Comparison of ENCODE assay signal across 4 fruit fly cellular contexts in the genomic region with DNA sequence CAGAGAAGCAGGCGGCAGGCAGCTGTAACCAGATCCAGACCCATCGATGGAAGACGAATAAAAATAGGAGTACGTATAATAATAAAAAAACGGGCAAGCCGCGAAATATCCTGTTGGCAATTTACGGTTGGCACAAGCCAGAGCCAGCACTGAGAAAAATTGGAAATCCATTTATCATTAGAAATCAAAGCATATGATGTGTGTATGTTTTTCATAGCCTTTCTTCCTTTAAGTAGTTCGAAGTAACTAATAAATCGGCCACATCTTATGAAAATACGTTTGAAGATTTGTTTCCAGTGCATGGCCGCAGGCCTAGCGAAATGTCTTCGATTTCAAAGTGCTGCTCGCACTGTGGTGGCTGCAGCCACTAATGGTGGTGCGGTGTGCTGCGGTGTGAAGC.
A peak's percentile ranks its signal among the peaks of the same experiment; 100 is the strongest.
TF ChIP-seq lines count a peak whose summit lies in the region.

No protein-coding gene starts in this region.

- TF ChIP-seq CTCF in whole organism, embryonic (GFP tag; optimal IDR thresholded peaks at IDR 0.05; lab: Kevin White, UChicago) = no peak

TF ChIP-seq in whole organism, embryonic, 481 proteins besides CTCF, POLR2A, EP300 and RAD21 (continues in another document):
- TF ChIP-seq croc (GFP tag; conservative IDR thresholded peaks at IDR 0.05; lab: Robert Waterston, UW) (no peak), sr (GFP tag; IDR thresholded peaks at IDR 0.05; lab: Robert Waterston, UW) (no peak), ssp (GFP tag; IDR thresholded peaks at IDR 0.05; lab: Robert Waterston, UW) (no peak), Ptx1 (GFP tag; IDR thresholded peaks at IDR 0.05; lab: Robert Waterston, UW) (peak; percentile 46), z (GFP tag; IDR thresholded peaks at IDR 0.05; lab: Robert Waterston, UW) (no peak), crol (GFP tag; IDR thresholded peaks at IDR 0.05; lab: Robert Waterston, UW) (0 out of 2 replicates have a peak, but pooled peaks have one; percentile 19), CG11504 (tag; optimal IDR thresholded peaks at IDR 0.05; lab: Kevin White, UChicago) (peak; percentile 17), CG7839 (tag; optimal IDR thresholded peaks at IDR 0.05; lab: Kevin White, UChicago) (peak; percentile 5), CG12769 (tag; optimal IDR thresholded peaks at IDR 0.05; lab: Kevin White, UChicago) (peak; percentile 0), dmrt99B (tag; optimal IDR thresholded peaks at IDR 0.05; lab: Kevin White, UChicago) (peak; percentile 15), inv (GFP tag; IDR thresholded peaks at IDR 0.05; lab: Robert Waterston, UW; ENCODE audit: partially characterized antibody) (no peak), H2.0 (GFP tag; IDR thresholded peaks at IDR 0.05; lab: Robert Waterston, UW) (no peak), row (GFP tag; IDR thresholded peaks at IDR 0.05; lab: Robert Waterston, UW) (peak; percentile 44; the same call in 1 of the 3 replicates), CG2202 (tag; optimal IDR thresholded peaks at IDR 0.05; lab: Kevin White, UChicago) (no peak), CG13424 (tag; optimal IDR thresholded peaks at IDR 0.05; lab: Kevin White, UChicago) (no peak), zfh2 (GFP tag; optimal IDR thresholded peaks at IDR 0.05; lab: Kevin White, UChicago) (no peak), Sry-δ (GFP tag; optimal IDR thresholded peaks at IDR 0.05; lab: Kevin White, UChicago) (no peak), Hand (GFP tag; optimal IDR thresholded peaks at IDR 0.05; lab: Kevin White, UChicago) (no peak), BEAF-32 (GFP tag; optimal IDR thresholded peaks at IDR 0.05; lab: Kevin White, UChicago) (no peak), sisA (GFP tag; IDR thresholded peaks at IDR 0.05; lab: Robert Waterston, UW) (peak; percentile 20; the same call in 1 of the 2 replicates), mam (GFP tag; optimal IDR thresholded peaks at IDR 0.05; lab: Kevin White, UChicago) (peak; percentile 6)

TF ChIP-seq in whole organism, prepupa, 60 proteins besides CTCF, POLR2A, EP300 and RAD21 (continues in another document):
- TF ChIP-seq Ets21C (GFP tag; optimal IDR thresholded peaks at IDR 0.05; lab: Kevin White, UChicago) (no peak), CG3919 (GFP tag; optimal IDR thresholded peaks at IDR 0.05; lab: Kevin White, UChicago) (peak; percentile 33), Eip93F (GFP tag; optimal IDR thresholded peaks at IDR 0.05; lab: Kevin White, UChicago) (no peak), ss (GFP tag; optimal IDR thresholded peaks at IDR 0.05; lab: Kevin White, UChicago) (no peak), CG7368 (GFP tag; optimal IDR thresholded peaks at IDR 0.05; lab: Kevin White, UChicago) (no peak), CG34406 (GFP tag; optimal IDR thresholded peaks at IDR 0.05; lab: Kevin White, UChicago) (no peak), OdsH (GFP tag; optimal IDR thresholded peaks at IDR 0.05; lab: Kevin White, UChicago) (peak; percentile 8), CG8319 (GFP tag; optimal IDR thresholded peaks at IDR 0.05; lab: Kevin White, UChicago) (no peak), CG6792 (GFP tag; optimal IDR thresholded peaks at IDR 0.05; lab: Kevin White, UChicago) (no peak), Sox14 (GFP tag; optimal IDR thresholded peaks at IDR 0.05; lab: Kevin White, UChicago) (peak; percentile 2), CG1621 (tag; optimal IDR thresholded peaks at IDR 0.05; lab: Kevin White, UChicago) (no peak), Blimp-1 (GFP tag; optimal IDR thresholded peaks at IDR 0.05; lab: Kevin White, UChicago) (no peak), CG11294 (GFP tag; IDR thresholded peaks at IDR 0.05; lab: Robert Waterston, UW) (no peak), CG6163 (GFP tag; IDR thresholded peaks at IDR 0.05; lab: Robert Waterston, UW) (peak; percentile 66; the same call in 2 of the 3 replicates), Eip75B (GFP tag; optimal IDR thresholded peaks at IDR 0.05; lab: Kevin White, UChicago) (no peak), CG15336 (GFP tag; IDR thresholded peaks at IDR 0.05; lab: Robert Waterston, UW) (no peak), CG6276 (GFP tag; optimal IDR thresholded peaks at IDR 0.05; lab: Kevin White, UChicago) (no peak), cyc (GFP tag; optimal IDR thresholded peaks at IDR 0.05; lab: Kevin White, UChicago) (peak; percentile 16), CG11902 (GFP tag; optimal IDR thresholded peaks at IDR 0.05; lab: Kevin White, UChicago) (no peak), CG9139 (GFP tag; optimal IDR thresholded peaks at IDR 0.05; lab: Kevin White, UChicago) (no peak), CG10669 (GFP tag; optimal IDR thresholded peaks at IDR 0.05; lab: Kevin White, UChicago) (peak; percentile 22), CG8632 (GFP tag; optimal IDR thresholded peaks at IDR 0.05; lab: Kevin White, UChicago) (no peak), CG10631 (GFP tag; optimal IDR thresholded peaks at IDR 0.05; lab: Kevin White, UChicago) (peak; percentile 34)

TF ChIP-seq in whole organism, pupa, 21 proteins besides CTCF, POLR2A, EP300 and RAD21:
- no peak for TF ChIP-seq rn (GFP tag; IDR thresholded peaks at IDR 0.05; lab: Robert Waterston, UW)
- no peak for TF ChIP-seq Pif1A (GFP tag; optimal IDR thresholded peaks at IDR 0.05; lab: Kevin White, UChicago)
- peak; percentile 33 for TF ChIP-seq CG9948 (tag; optimal IDR thresholded peaks at IDR 0.05; lab: Kevin White, UChicago)
- no peak for TF ChIP-seq Snoo (tag; optimal IDR thresholded peaks at IDR 0.05; lab: Kevin White, UChicago)
- TF ChIP-seq gl (tag; optimal IDR thresholded peaks at IDR 0.05; lab: Kevin White, UChicago) = no peak
- TF ChIP-seq CG15710 (tag; optimal IDR thresholded peaks at IDR 0.05; lab: Kevin White, UChicago) = peak; percentile 24
- TF ChIP-seq CG4496 (GFP tag; IDR thresholded peaks at IDR 0.05; lab: Robert Waterston, UW) = peak; percentile 56; the same call in 1 of the 3 replicates
- TF ChIP-seq Pif1B (GFP tag; optimal IDR thresholded peaks at IDR 0.05; lab: Kevin White, UChicago) = no peak
- peak; percentile 12 for TF ChIP-seq CG8159 (tag; optimal IDR thresholded peaks at IDR 0.05; lab: Kevin White, UChicago)
- TF ChIP-seq D1 (tag; optimal IDR thresholded peaks at IDR 0.05; lab: Kevin White, UChicago) = no peak
- TF ChIP-seq CG8301 (tag; optimal IDR thresholded peaks at IDR 0.05; lab: Kevin White, UChicago) = peak; percentile 10
- TF ChIP-seq fd96Ca (GFP tag; IDR thresholded peaks at IDR 0.05; lab: Robert Waterston, UW) = no peak
- TF ChIP-seq EcR (GFP tag; optimal IDR thresholded peaks at IDR 0.05; lab: Kevin White, UChicago) = no peak
- TF ChIP-seq CG17806 (tag; optimal IDR thresholded peaks at IDR 0.05; lab: Kevin White, UChicago) = peak; percentile 23
- TF ChIP-seq CG14655 (GFP tag; optimal IDR thresholded peaks at IDR 0.05; lab: Kevin White, UChicago) = peak; percentile 44

TF ChIP-seq in whole organism, wandering third instar larva, 38 proteins besides CTCF, POLR2A, EP300 and RAD21:
- TF ChIP-seq Hr83 (GFP tag; optimal IDR thresholded peaks at IDR 0.05; lab: Kevin White, UChicago; ENCODE audit: poor library complexity, severe bottlenecking) (no peak), h (GFP tag; optimal IDR thresholded peaks at IDR 0.05; lab: Kevin White, UChicago) (peak; percentile 19), rgr (GFP tag; optimal IDR thresholded peaks at IDR 0.05; lab: Kevin White, UChicago) (peak; percentile 16), brk (GFP tag; optimal IDR thresholded peaks at IDR 0.05; lab: Kevin White, UChicago) (no peak), fru (GFP tag; optimal IDR thresholded peaks at IDR 0.05; lab: Kevin White, UChicago) (peak; percentile 1), foxo (GFP tag; optimal IDR thresholded peaks at IDR 0.05; lab: Kevin White, UChicago) (peak in 1 of 2 experiments; percentile 12), HLH106 (tag; optimal IDR thresholded peaks at IDR 0.05; lab: Kevin White, UChicago) (peak; percentile 22), ey (GFP tag; optimal IDR thresholded peaks at IDR 0.05; lab: Kevin White, UChicago) (peak; percentile 31), jim (GFP tag; optimal IDR thresholded peaks at IDR 0.05; lab: Kevin White, UChicago) (no peak)
